Worm (Caenorhabditis elegans): ENCODE measurements around the gene K08H2.3.

The K08H2.3 gene

ce11 chrX:13264550-13264949, 27.3 kb downstream of the K08H2.3 start (continued):
- TF ChIP-seq odd-2 (tag; optimal IDR thresholded peaks at IDR 0.05): no peak
- TF ChIP-seq nhr-11 (tag; optimal IDR thresholded peaks at IDR 0.05): no peak
- TF ChIP-seq pros-1 (tag; optimal IDR thresholded peaks at IDR 0.05): no peak
- peak; percentile 52 for TF ChIP-seq npax-4 (tag; optimal IDR thresholded peaks at IDR 0.05)
- TF ChIP-seq sox-4 (tag; optimal IDR thresholded peaks at IDR 0.05): peak; percentile 81
- peak; percentile 78 for TF ChIP-seq pat-9 (tag; optimal IDR thresholded peaks at IDR 0.05)
- peak; percentile 76 for TF ChIP-seq ceh-45 (GFP tag; IDR thresholded peaks at IDR 0.05)
- peak; percentile 78 for TF ChIP-seq unc-86 (tag; optimal IDR thresholded peaks at IDR 0.05)
- peak; percentile 10 for TF ChIP-seq tbx-7 (tag; optimal IDR thresholded peaks at IDR 0.05)
- peak; percentile 71 for TF ChIP-seq nhr-232 (tag; optimal IDR thresholded peaks at IDR 0.05)
- TF ChIP-seq fkh-6 (tag; optimal IDR thresholded peaks at IDR 0.05): peak; percentile 64
- TF ChIP-seq pqm-1 (tag; optimal IDR thresholded peaks at IDR 0.05): peak; percentile 47
- TF ChIP-seq dmd-4 (tag; optimal IDR thresholded peaks at IDR 0.05; ENCODE audit: borderline replicate concordance): peak; percentile 79
- no peak for TF ChIP-seq unc-42 (tag; optimal IDR thresholded peaks at IDR 0.05)
- peak; percentile 70 for TF ChIP-seq madf-2 (tag; optimal IDR thresholded peaks at IDR 0.05)
- TF ChIP-seq elt-2 (tag; optimal IDR thresholded peaks at IDR 0.05): peak; percentile 69
- TF ChIP-seq pha-2 (tag; optimal IDR thresholded peaks at IDR 0.05): peak; percentile 69
- TF ChIP-seq lim-6 (tag; optimal IDR thresholded peaks at IDR 0.05): no peak
- TF ChIP-seq F13H6.1 (tag; optimal IDR thresholded peaks at IDR 0.05): peak; percentile 69
- TF ChIP-seq ceh-18 (tag; optimal IDR thresholded peaks at IDR 0.05): peak; percentile 53
- no peak for TF ChIP-seq pax-1 (tag; optimal IDR thresholded peaks at IDR 0.05)
- TF ChIP-seq ceh-30 (tag; optimal IDR thresholded peaks at IDR 0.05): no peak
- TF ChIP-seq Y22D7AL.16 (tag; optimal IDR thresholded peaks at IDR 0.05): peak; percentile 76
- TF ChIP-seq ceh-6 (GFP tag; optimal IDR thresholded peaks at IDR 0.05): peak; percentile 63
- TF ChIP-seq ceh-14 (tag; optimal IDR thresholded peaks at IDR 0.05): peak; percentile 84
- peak; percentile 62 for TF ChIP-seq T23F11.4 (GFP tag; optimal IDR thresholded peaks at IDR 0.05)
- TF ChIP-seq hlh-15 (tag; optimal IDR thresholded peaks at IDR 0.05): peak; percentile 80

- TF ChIP-seq gmeb-2 (tag; optimal IDR thresholded peaks at IDR 0.05): no peak
- TF ChIP-seq ceh-24 (tag; optimal IDR thresholded peaks at IDR 0.05): no peak
- TF ChIP-seq pat-9 (tag; optimal IDR thresholded peaks at IDR 0.05): no peak
- TF ChIP-seq unc-86 (tag; optimal IDR thresholded peaks at IDR 0.05): no peak
Measured at ce11 chrX:13267230-13267629, 30.0 kb downstream of the K08H2.3 start, which contains the start of gene cyp-14A1. cyp-14A1 (minus strand) TSS chrX:13267355.

ce11 chrX:13269586-13269985, 32.4 kb downstream of the K08H2.3 start, which contains the start of gene cyp-14A2:
cyp-14A2 (minus strand) TSS chrX:13269686.
- TF ChIP-seq fax-1 (tag; optimal IDR thresholded peaks at IDR 0.05) (no peak), pat-9 (tag; optimal IDR thresholded peaks at IDR 0.05) (no peak), ceh-14 (tag; optimal IDR thresholded peaks at IDR 0.05) (no peak), che-1 (tag; optimal IDR thresholded peaks at IDR 0.05) (no peak), lin-11 (tag; optimal IDR thresholded peaks at IDR 0.05) (no peak), C08G9.2 (tag; optimal IDR thresholded peaks at IDR 0.05) (no peak), C38D4.7 (GFP tag; optimal IDR thresholded peaks at IDR 0.05) (no peak), ztf-16 (tag; optimal IDR thresholded peaks at IDR 0.05) (no peak), mec-3 (tag; optimal IDR thresholded peaks at IDR 0.05; ENCODE audit: borderline replicate concordance) (no peak), madf-2 (tag; optimal IDR thresholded peaks at IDR 0.05) (no peak)

- no peak for TF ChIP-seq dmd-4 (tag; optimal IDR thresholded peaks at IDR 0.05; ENCODE audit: borderline replicate concordance)
- TF ChIP-seq elt-4 (tag; optimal IDR thresholded peaks at IDR 0.05): no peak
- TF ChIP-seq C08G9.2 (tag; optimal IDR thresholded peaks at IDR 0.05): no peak
- TF ChIP-seq lin-11 (tag; optimal IDR thresholded peaks at IDR 0.05): no peak
- TF ChIP-seq ceh-9 (tag; optimal IDR thresholded peaks at IDR 0.05): no peak
- no peak for TF ChIP-seq unc-42 (tag; optimal IDR thresholded peaks at IDR 0.05)
- TF ChIP-seq pha-4 (tag; optimal IDR thresholded peaks at IDR 0.05): no peak
- TF ChIP-seq K09A11.1 (tag; optimal IDR thresholded peaks at IDR 0.05; ENCODE audit: insufficient read depth): no peak
- TF ChIP-seq ceh-22 (tag; optimal IDR thresholded peaks at IDR 0.05): no peak
- no peak for TF ChIP-seq eyg-1 (tag; optimal IDR thresholded peaks at IDR 0.05)
- TF ChIP-seq ceh-24 (tag; optimal IDR thresholded peaks at IDR 0.05): no peak
- TF ChIP-seq ceh-19 (GFP tag; optimal IDR thresholded peaks at IDR 0.05): no peak
- no peak for TF ChIP-seq madf-2 (tag; optimal IDR thresholded peaks at IDR 0.05)
- no peak for TF ChIP-seq dve-1 (tag; optimal IDR thresholded peaks at IDR 0.05)
- no peak for TF ChIP-seq lim-6 (tag; optimal IDR thresholded peaks at IDR 0.05)
- TF ChIP-seq hlh-13 (GFP tag; optimal IDR thresholded peaks at IDR 0.05): no peak
Measured at ce11 chrX:13274102-13274501, 36.9 kb downstream of the K08H2.3 start, which contains the start of gene cyp-14A3. cyp-14A3 (minus strand) TSS chrX:13274202.
